Worm (Caenorhabditis elegans) whole organism, L3 larva: ENCODE data around the gene ahsa-1.
"Not testable (repeated sequence)": the region's sequence is repeated elsewhere in the genome, so short reads cannot be mapped to it uniquely, and the experiment has no call there.

Experiments used
- egl-27 ChIP-seq: sonication (generic microtip); optimal IDR thresholded peaks from 4 replicates; lab custom pipeline; 2017; ENCODE audit warnings: missing biosample characterization, missing genetic modification reagents, missing genetic modification characterization
- elt-1 ChIP-seq: fragments of 150-350 bp; optimal IDR thresholded peaks from 2 replicates; lab custom pipeline; 2014; ENCODE audit warnings: missing biosample characterization, missing genetic modification characterization
- mml-1 ChIP-seq: fragments of 150-350 bp; sonication (generic microtip); optimal IDR thresholded peaks from 3 replicates; lab custom pipeline; 2014; ENCODE audit warnings: missing biosample characterization, missing genetic modification characterization
- sea-2 ChIP-seq: fragments of 150-350 bp; sonication (generic microtip); optimal IDR thresholded peaks from 4 replicates; lab custom pipeline; 2014; ENCODE audit warnings: missing biosample characterization, missing genetic modification reagents, missing genetic modification characterization
- skn-1 ChIP-seq: fragments of 150-350 bp; optimal IDR thresholded peaks from 2 replicates; lab custom pipeline; 2014; ENCODE audit warnings: missing biosample characterization, missing genetic modification characterization

ce11 chrV:15105893-15106598 is 20.9 kb upstream of the ahsa-1 start, which contains the start of gene C01G10.14:
- not testable (repeated sequence) for TF ChIP-seq mml-1 (tag; lab: Kevin White, UChicago); egl-27; skn-1; elt-1 (tag; lab: Kevin White, UChicago); sea-2 (GFP tag; lab: Kevin White, UChicago)
